Fruit fly (Drosophila melanogaster) whole organism, wandering third instar larva: ENCODE results near the gene CG18094.

Experiments used
- CG32264 ChIP-seq: fragments of 200-800 bp; sonication (Bioruptor generic); optimal IDR thresholded peaks from 2 replicates; lab custom pipeline; 2016; ENCODE audit warnings: missing biosample characterization, missing genetic modification characterization
- CG9705 ChIP-seq: fragments of 200-800 bp; sonication (Bioruptor generic); optimal IDR thresholded peaks from 2 replicates; lab custom pipeline; 2018; ENCODE audit warnings: missing biosample characterization, mild to moderate bottlenecking, missing genetic modification characterization
- CrebA ChIP-seq: fragments of 200-800 bp; sonication (Bioruptor generic); optimal IDR thresholded peaks from 2 replicates; lab custom pipeline; 2016; ENCODE audit warnings: missing biosample characterization, mild to moderate bottlenecking, missing genetic modification characterization, borderline replicate concordance
- Dfd ChIP-seq: fragments of >200 bp; optimal IDR thresholded peaks from 2 replicates; lab custom pipeline; 2017; ENCODE audit warnings: missing biosample characterization, missing genetic modification characterization
- Dif ChIP-seq: fragments of 200-275, 200-300 bp; sonication (Bioruptor generic); optimal IDR thresholded peaks from 2 replicates; lab custom pipeline; 2018; ENCODE audit warnings: missing biosample characterization, missing genetic modification characterization; ENCODE audit not compliant: partially characterized antibody
- GATAd ChIP-seq: sonication (Bioruptor generic); optimal IDR thresholded peaks from 2 replicates; lab custom pipeline; 2016; ENCODE audit warnings: missing biosample characterization, missing genetic modification characterization
- HLH106 ChIP-seq: fragments of 200-800 bp; optimal IDR thresholded peaks from 3 replicates; lab custom pipeline; 2019; ENCODE audit warnings: missing biosample characterization, mild to moderate bottlenecking, missing genetic modification characterization, moderate library complexity
- Hnf4 ChIP-seq: fragments of 200-800 bp; sonication (Bioruptor generic); optimal IDR thresholded peaks from 2 replicates; lab custom pipeline; 2016; ENCODE audit warnings: missing biosample characterization, mild to moderate bottlenecking, missing genetic modification characterization
- Hr78 ChIP-seq: fragments of >200 bp; optimal IDR thresholded peaks from 2 replicates; lab custom pipeline; 2017; ENCODE audit warnings: missing biosample characterization, missing genetic modification characterization
- Hr83 ChIP-seq: fragments of 200-300 bp; sonication (Bioruptor generic); optimal IDR thresholded peaks from 2 replicates; lab custom pipeline; 2016; ENCODE audit warnings: missing biosample characterization, mild to moderate bottlenecking, missing genetic modification characterization, moderate library complexity; ENCODE audit not compliant: poor library complexity, severe bottlenecking
- Jra ChIP-seq: sonication (Bioruptor generic); optimal IDR thresholded peaks from 2 replicates; lab custom pipeline; 2016; ENCODE audit warnings: missing biosample characterization, missing genetic modification characterization
- Mio ChIP-seq: sonication (Bioruptor generic); optimal IDR thresholded peaks from 2 replicates; lab custom pipeline; 2016; ENCODE audit warnings: missing biosample characterization, missing genetic modification characterization
- Myc ChIP-seq: fragments of >200 bp; optimal IDR thresholded peaks from 2 replicates; lab custom pipeline; 2017
- N ChIP-seq: fragments of >200 bp; optimal IDR thresholded peaks from 2 replicates; lab custom pipeline; 2018; ENCODE audit warnings: missing biosample characterization, missing external identifiers, missing genetic modification characterization
- OdsH ChIP-seq: fragments of 200-800 bp; sonication (Bioruptor generic); optimal IDR thresholded peaks from 2 replicates; lab custom pipeline; 2016; ENCODE audit warnings: missing biosample characterization, mild to moderate bottlenecking, missing genetic modification characterization
- Rel ChIP-seq, 2 experiments: fragments of 200-800 bp; sonication (Bioruptor generic) in 1 of 2; optimal IDR thresholded peaks; 2 replicates in 1 of 2; 3 replicates in 1 of 2; lab custom pipeline; 2016 to 2019; ENCODE audit warnings: mild to moderate bottlenecking in 2 of 2, missing biosample characterization in 2 of 2, missing genetic modification characterization in 2 of 2, moderate library complexity in 1 of 2
- Sp1 ChIP-seq: fragments of 200-800 bp; sonication (Bioruptor generic); optimal IDR thresholded peaks from 3 replicates; lab custom pipeline; 2019; ENCODE audit warnings: missing biosample characterization, mild to moderate bottlenecking, missing genetic modification characterization, moderate library complexity
- Vsx2 ChIP-seq: fragments of 200-300, 225-300 bp; sonication (Bioruptor generic); optimal IDR thresholded peaks from 2 replicates; lab custom pipeline; 2018; ENCODE audit warnings: missing biosample characterization, missing genetic modification characterization; ENCODE audit not compliant: partially characterized antibody
- br ChIP-seq: fragments of 200-800 bp; sonication (Bioruptor generic); optimal IDR thresholded peaks from 2 replicates; lab custom pipeline; 2016; ENCODE audit warnings: missing biosample characterization, missing genetic modification characterization
- brk ChIP-seq: fragments of 200-800 bp; sonication (Bioruptor generic); optimal IDR thresholded peaks from 2 replicates; lab custom pipeline; 2016; ENCODE audit warnings: missing biosample characterization, mild to moderate bottlenecking, missing genetic modification characterization
- dl ChIP-seq, 2 experiments: fragments of 175-275, 200-275 bp in 1 of 2; fragments of 200-275 bp in 1 of 2; sonication (Bioruptor generic); optimal IDR thresholded peaks; lab custom pipeline; 2018; ENCODE audit warnings: mild to moderate bottlenecking in 2 of 2, missing biosample characterization in 2 of 2, missing genetic modification characterization in 2 of 2, moderate library complexity in 2 of 2; ENCODE audit not compliant: partially characterized antibody in 2 of 2, insufficient read depth in 1 of 2
- dmrt93B ChIP-seq: fragments of 200-800 bp; sonication (Bioruptor generic); optimal IDR thresholded peaks from 2 replicates; lab custom pipeline; 2018; ENCODE audit warnings: missing biosample characterization, mild to moderate bottlenecking, missing genetic modification characterization
- dsf ChIP-seq: sonication (Bioruptor generic); optimal IDR thresholded peaks from 2 replicates; lab custom pipeline; 2016; ENCODE audit warnings: missing biosample characterization, missing genetic modification characterization, borderline replicate concordance
- ey ChIP-seq: fragments of 200-800 bp; sonication (Bioruptor generic); optimal IDR thresholded peaks from 2 replicates; lab custom pipeline; 2016; ENCODE audit warnings: missing biosample characterization, missing genetic modification characterization
- foxo ChIP-seq, 2 experiments: fragments of 200-800 bp; sonication (Bioruptor generic); optimal IDR thresholded peaks; 2 replicates in 1 of 2; 3 replicates in 1 of 2; lab custom pipeline; 2016 to 2017; ENCODE audit warnings: missing biosample characterization in 2 of 2, missing genetic modification characterization in 2 of 2
- fru ChIP-seq: fragments of 200-800 bp; sonication (Bioruptor generic); optimal IDR thresholded peaks from 3 replicates; lab custom pipeline; 2016; ENCODE audit warnings: missing biosample characterization, mild to moderate bottlenecking, missing genetic modification characterization
- h ChIP-seq: fragments of 200-800 bp; sonication (Bioruptor generic); optimal IDR thresholded peaks from 3 replicates; lab custom pipeline; 2016; ENCODE audit warnings: missing biosample characterization, mild to moderate bottlenecking, missing genetic modification characterization
- jim ChIP-seq: fragments of 175-275, 200-325 bp; sonication (Bioruptor generic); optimal IDR thresholded peaks from 2 replicates; lab custom pipeline; 2016; ENCODE audit warnings: missing biosample characterization, mild to moderate bottlenecking, missing genetic modification characterization
- lola ChIP-seq: fragments of >200 bp; optimal IDR thresholded peaks from 2 replicates; lab custom pipeline; 2017; ENCODE audit warnings: missing biosample characterization, missing genetic modification characterization
- psq ChIP-seq: fragments of 200-800 bp; sonication (Bioruptor generic); optimal IDR thresholded peaks from 3 replicates; lab custom pipeline; 2017; ENCODE audit warnings: missing biosample characterization, mild to moderate bottlenecking, missing genetic modification characterization, moderate library complexity
- rgr ChIP-seq: fragments of 200-800 bp; sonication (Bioruptor generic); optimal IDR thresholded peaks from 3 replicates; lab custom pipeline; 2016; ENCODE audit warnings: missing biosample characterization, mild to moderate bottlenecking, missing genetic modification characterization
- sage ChIP-seq: fragments of 200-800 bp; sonication (Bioruptor generic); optimal IDR thresholded peaks from 2 replicates; lab custom pipeline; 2016; ENCODE audit warnings: missing biosample characterization, mild to moderate bottlenecking, missing genetic modification characterization
- sv ChIP-seq: fragments of 200-800 bp; sonication (Bioruptor generic); optimal IDR thresholded peaks from 3 replicates; lab custom pipeline; 2016; ENCODE audit warnings: missing biosample characterization, missing genetic modification characterization
- tai ChIP-seq: sonication (Bioruptor generic); optimal IDR thresholded peaks from 2 replicates; lab custom pipeline; 2016; ENCODE audit warnings: missing biosample characterization, missing genetic modification characterization
- usp ChIP-seq: fragments of >200 bp; optimal IDR thresholded peaks from 2 replicates; lab custom pipeline; 2017; ENCODE audit warnings: missing biosample characterization, missing genetic modification characterization
- woc ChIP-seq: sonication (Bioruptor generic); optimal IDR thresholded peaks from 2 replicates; lab custom pipeline; 2016; ENCODE audit warnings: missing biosample characterization, mild to moderate bottlenecking, missing genetic modification characterization

The CG18094 gene

dm6 chr2L:19462898-19463297 lies 27.2 kb upstream of the CG18094 start:
- TF ChIP-seq Dif (no peak), sv (GFP tag; lab: Kevin White, UChicago) (no peak), woc (no peak), brk (no peak)

dm6 chr2L:19463405-19463804 lies 26.7 kb upstream of the CG18094 start:
- no peak for TF ChIP-seq CG9705
- no peak for TF ChIP-seq dsf (GFP tag; lab: Kevin White, UChicago)
- TF ChIP-seq foxo (GFP tag; optimal IDR thresholded peaks at IDR 0.05; lab: Kevin White, UChicago): no peak
- TF ChIP-seq Hnf4 (GFP tag; lab: Kevin White, UChicago): no peak
- no peak for TF ChIP-seq GATAd (GFP tag; lab: Kevin White, UChicago)
- TF ChIP-seq Rel (GFP tag; optimal IDR thresholded peaks at IDR 0.05; lab: Kevin White, UChicago): no peak
- TF ChIP-seq Rel (tag; optimal IDR thresholded peaks at IDR 0.05; lab: Kevin White, UChicago): no peak
- no peak for TF ChIP-seq Hr83 (GFP tag; lab: Kevin White, UChicago)
- TF ChIP-seq ey: no peak
- TF ChIP-seq Mio (GFP tag; lab: Kevin White, UChicago): no peak
- TF ChIP-seq Hr78 (GFP tag; lab: Kevin White, UChicago): no peak
- TF ChIP-seq sage (GFP tag; lab: Kevin White, UChicago): no peak

- TF ChIP-seq jim (GFP tag; lab: Kevin White, UChicago): no peak
- TF ChIP-seq OdsH (GFP tag; lab: Kevin White, UChicago): no peak
- no peak for TF ChIP-seq brk
- TF ChIP-seq CG32264 (GFP tag; lab: Kevin White, UChicago): no peak
- TF ChIP-seq dmrt93B (GFP tag; lab: Kevin White, UChicago): no peak
- no peak for TF ChIP-seq psq
- TF ChIP-seq Mio (GFP tag; lab: Kevin White, UChicago): no peak
- no peak for TF ChIP-seq sage (GFP tag; lab: Kevin White, UChicago)
- no peak for TF ChIP-seq Myc (lab: Kevin White, UChicago)
- TF ChIP-seq Vsx2 (GFP tag; lab: Kevin White, UChicago): no peak
- no peak for TF ChIP-seq rgr (GFP tag; lab: Kevin White, UChicago)
- TF ChIP-seq HLH106 (tag; lab: Kevin White, UChicago): no peak
- TF ChIP-seq h (GFP tag; lab: Kevin White, UChicago): no peak
- no peak for TF ChIP-seq tai (GFP tag; lab: Kevin White, UChicago)
- no peak for TF ChIP-seq br
- TF ChIP-seq usp (GFP tag; lab: Kevin White, UChicago): no peak
- no peak for TF ChIP-seq lola
- no peak for TF ChIP-seq CrebA (GFP tag; lab: Kevin White, UChicago)
- TF ChIP-seq Sp1: no peak
Measured at dm6 chr2L:19463824-19464317, 26.2 kb upstream of the CG18094 start, which contains the start of gene tj. Gene tj, plus strand, starts transcription at chr2L:19464267.

- TF ChIP-seq OdsH (GFP tag; lab: Kevin White, UChicago) (no peak), sv (GFP tag; lab: Kevin White, UChicago) (no peak), h (GFP tag; lab: Kevin White, UChicago) (no peak), woc (no peak), ey (no peak), CrebA (GFP tag; lab: Kevin White, UChicago) (no peak), Rel (GFP tag; optimal IDR thresholded peaks at IDR 0.05; lab: Kevin White, UChicago) (no peak), Rel (tag; optimal IDR thresholded peaks at IDR 0.05; lab: Kevin White, UChicago) (no peak), Hr78 (GFP tag; lab: Kevin White, UChicago) (no peak), psq (no peak), foxo (GFP tag; optimal IDR thresholded peaks at IDR 0.05; lab: Kevin White, UChicago) (no peak)
Measured at dm6 chr2L:19469090-19469489, 21.0 kb upstream of the CG18094 start.

- no peak for TF ChIP-seq N (GFP tag; lab: Kevin White, UChicago)
- TF ChIP-seq sage (GFP tag; lab: Kevin White, UChicago): no peak
- TF ChIP-seq brk: no peak
- no peak for TF ChIP-seq OdsH (GFP tag; lab: Kevin White, UChicago)
- no peak for TF ChIP-seq psq
- no peak for TF ChIP-seq Jra (GFP tag; lab: Kevin White, UChicago)
- TF ChIP-seq dmrt93B (GFP tag; lab: Kevin White, UChicago): no peak
- TF ChIP-seq Hnf4 (GFP tag; lab: Kevin White, UChicago): no peak
- TF ChIP-seq tai (GFP tag; lab: Kevin White, UChicago): no peak
- TF ChIP-seq fru (GFP tag; lab: Kevin White, UChicago): no peak
- no peak for TF ChIP-seq Dfd (GFP tag; lab: Kevin White, UChicago)
- no peak for TF ChIP-seq rgr (GFP tag; lab: Kevin White, UChicago)
- no peak for TF ChIP-seq Myc (lab: Kevin White, UChicago)
- no peak for TF ChIP-seq lola
- TF ChIP-seq dsf (GFP tag; lab: Kevin White, UChicago): no peak
- no peak for TF ChIP-seq jim (GFP tag; lab: Kevin White, UChicago)
- no peak for TF ChIP-seq CG9705
- TF ChIP-seq GATAd (GFP tag; lab: Kevin White, UChicago): no peak
- TF ChIP-seq dl (GFP tag; optimal IDR thresholded peaks at IDR 0.05; lab: Kevin White, UChicago; ENCODE audit: insufficient read depth in 1 of 2, partially characterized antibody in 2 of 2): no peak
Measured at dm6 chr2L:19469751-19470150, 20.3 kb upstream of the CG18094 start.
